Worm (Caenorhabditis elegans) whole organism, late embryonic: Measurements from ENCODE around the gene unc-132.

Source experiments
- C08G9.2 ChIP-seq: sonication (generic microtip); optimal IDR thresholded peaks from 2 replicates; lab custom pipeline; 2016; ENCODE audit warnings: mild to moderate bottlenecking, missing genetic modification characterization, moderate library complexity, missing compliant biosample characterization
- K02D7.2 ChIP-seq: sonication (generic microtip); optimal IDR thresholded peaks from 2 replicates; lab custom pipeline; 2017; ENCODE audit warnings: mild to moderate bottlenecking, missing genetic modification characterization, missing compliant biosample characterization
- T23F11.4 ChIP-seq: fragments of 200-800 bp; sonication (Bioruptor generic); optimal IDR thresholded peaks from 2 replicates; lab custom pipeline; 2018; ENCODE audit warnings: mild to moderate bottlenecking, missing genetic modification characterization, missing compliant biosample characterization
- ama-1 ChIP-seq: fragments of 150-350 bp; optimal IDR thresholded peaks from 2 replicates; lab custom pipeline; 2014
- ceh-14 ChIP-seq: sonication (generic microtip); optimal IDR thresholded peaks from 2 replicates; lab custom pipeline; 2016; ENCODE audit warnings: missing genotype, missing genetic modification characterization, missing compliant biosample characterization
- ceh-18 ChIP-seq: sonication (generic microtip); optimal IDR thresholded peaks from 2 replicates; lab custom pipeline; 2016; ENCODE audit warnings: missing genetic modification characterization, missing compliant biosample characterization
- ceh-31 ChIP-seq: sonication (generic microtip); optimal IDR thresholded peaks from 2 replicates; lab custom pipeline; 2016; ENCODE audit warnings: missing genetic modification characterization, missing compliant biosample characterization
- ceh-34 ChIP-seq: sonication (generic microtip); optimal IDR thresholded peaks from 2 replicates; lab custom pipeline; 2016; ENCODE audit warnings: mild to moderate bottlenecking, missing genetic modification characterization, missing compliant biosample characterization
- elt-2 ChIP-seq: sonication (generic microtip); optimal IDR thresholded peaks from 2 replicates; lab custom pipeline; 2016; ENCODE audit warnings: missing genetic modification reagents, missing genetic modification characterization, missing compliant biosample characterization
- ets-4 ChIP-seq: sonication (generic microtip); optimal IDR thresholded peaks from 2 replicates; lab custom pipeline; 2016; ENCODE audit warnings: missing genetic modification characterization, missing compliant biosample characterization
- fkh-10 ChIP-seq: fragments of 150-350 bp; optimal IDR thresholded peaks from 2 replicates; lab custom pipeline; 2014; ENCODE audit warnings: missing biosample characterization, missing genetic modification reagents, missing genetic modification characterization
- gmeb-2 ChIP-seq: sonication (generic microtip); optimal IDR thresholded peaks from 2 replicates; lab custom pipeline; 2016; ENCODE audit warnings: missing genetic modification characterization, inconsistent platforms, missing compliant biosample characterization
- hlh-15 ChIP-seq: sonication (generic microtip); optimal IDR thresholded peaks from 2 replicates; lab custom pipeline; 2016; ENCODE audit warnings: missing genetic modification characterization, missing compliant biosample characterization
- hlh-30 ChIP-seq: sonication (generic microtip); optimal IDR thresholded peaks from 2 replicates; lab custom pipeline; 2017; ENCODE audit warnings: antibody characterized with exemption, missing genetic modification characterization, missing compliant biosample characterization; ENCODE audit not compliant: insufficient read depth
- hlh-8 ChIP-seq: sonication (generic microtip); optimal IDR thresholded peaks from 2 replicates; lab custom pipeline; 2016; ENCODE audit warnings: missing genotype, missing genetic modification characterization, missing compliant biosample characterization
- lim-6 ChIP-seq: sonication (generic microtip); optimal IDR thresholded peaks from 2 replicates; lab custom pipeline; 2016; ENCODE audit warnings: missing genetic modification characterization, missing compliant biosample characterization
- madf-2 ChIP-seq: sonication (generic microtip); optimal IDR thresholded peaks from 2 replicates; lab custom pipeline; 2017; ENCODE audit warnings: missing genetic modification characterization, missing compliant biosample characterization
- nfya-1 ChIP-seq: sonication (generic microtip); optimal IDR thresholded peaks from 2 replicates; lab custom pipeline; 2017; ENCODE audit warnings: missing genetic modification characterization, mild to moderate bottlenecking, missing compliant biosample characterization, antibody characterized with exemption, moderate library complexity
- npax-4 ChIP-seq: sonication (generic microtip); optimal IDR thresholded peaks from 2 replicates; lab custom pipeline; 2016; ENCODE audit warnings: missing genetic modification characterization, missing compliant biosample characterization
- odd-2 ChIP-seq: sonication (generic microtip); optimal IDR thresholded peaks from 2 replicates; lab custom pipeline; 2017; ENCODE audit warnings: antibody characterized with exemption, mild to moderate bottlenecking, missing genetic modification characterization, missing compliant biosample characterization
- pag-3 ChIP-seq: sonication (generic microtip); optimal IDR thresholded peaks from 2 replicates; lab custom pipeline; 2016; ENCODE audit warnings: missing compliant biosample characterization, missing genetic modification characterization, borderline replicate concordance
- pat-9 ChIP-seq: fragments of 200-800 bp; sonication (Bioruptor generic); optimal IDR thresholded peaks from 2 replicates; lab custom pipeline; 2018; ENCODE audit warnings: mild to moderate bottlenecking, missing genetic modification characterization, moderate library complexity, missing compliant biosample characterization
- pax-1 ChIP-seq: fragments of 150-350 bp; optimal IDR thresholded peaks from 2 replicates; lab custom pipeline; 2014; ENCODE audit warnings: missing biosample characterization, missing genetic modification characterization
- pqm-1 ChIP-seq: sonication (generic microtip); optimal IDR thresholded peaks from 2 replicates; lab custom pipeline; 2016; ENCODE audit warnings: missing genetic modification characterization, missing compliant biosample characterization
- ref-2 ChIP-seq: sonication (generic microtip); optimal IDR thresholded peaks from 2 replicates; lab custom pipeline; 2016; ENCODE audit warnings: missing genetic modification characterization, missing compliant biosample characterization
- sox-2 ChIP-seq: fragments of 200-800 bp; sonication (Bioruptor generic); IDR thresholded peaks from 2 replicates; pipeline ENCODE4 v1.3.6; 2022; ENCODE audit warnings: missing genetic modification reagents, missing genetic modification characterization, missing compliant biosample characterization
- sox-4 ChIP-seq: sonication (generic microtip); optimal IDR thresholded peaks from 2 replicates; lab custom pipeline; 2017; ENCODE audit warnings: mild to moderate bottlenecking, missing genetic modification characterization, inconsistent platforms, missing compliant biosample characterization
- tbx-2 ChIP-seq: sonication (generic microtip); optimal IDR thresholded peaks from 2 replicates; lab custom pipeline; 2016; ENCODE audit warnings: missing genetic modification characterization, missing compliant biosample characterization
- ttx-3 ChIP-seq: sonication (generic microtip); optimal IDR thresholded peaks from 2 replicates; lab custom pipeline; 2016; ENCODE audit warnings: missing genetic modification reagents, missing genetic modification characterization, missing compliant biosample characterization
- unc-3 ChIP-seq, 2 experiments: fragments of 200-800 bp in 1 of 2; sonication (Bioruptor generic) in 1 of 2; sonication (generic microtip) in 1 of 2; conservative IDR thresholded peaks in 1 of 2; optimal IDR thresholded peaks in 1 of 2; 2 replicates each; pipeline versions ENCODE4 v1.3.6 to Lab custom; 2016 to 2022; ENCODE audit warnings: missing compliant biosample characterization in 2 of 2, missing genetic modification characterization in 2 of 2, missing genetic modification reagents in 1 of 2
- unc-42 ChIP-seq: sonication (generic microtip); optimal IDR thresholded peaks from 2 replicates; lab custom pipeline; 2016; ENCODE audit warnings: missing genotype, missing genetic modification characterization, missing compliant biosample characterization
- unc-55 ChIP-seq: sonication (generic microtip); optimal IDR thresholded peaks from 2 replicates; lab custom pipeline; 2017; ENCODE audit warnings: missing biosample characterization, missing genetic modification reagents, missing genetic modification characterization
- zip-5 ChIP-seq: sonication (generic microtip); optimal IDR thresholded peaks from 2 replicates; lab custom pipeline; 2016; ENCODE audit warnings: missing genetic modification characterization, missing compliant biosample characterization

The unc-132 gene

DNA sequence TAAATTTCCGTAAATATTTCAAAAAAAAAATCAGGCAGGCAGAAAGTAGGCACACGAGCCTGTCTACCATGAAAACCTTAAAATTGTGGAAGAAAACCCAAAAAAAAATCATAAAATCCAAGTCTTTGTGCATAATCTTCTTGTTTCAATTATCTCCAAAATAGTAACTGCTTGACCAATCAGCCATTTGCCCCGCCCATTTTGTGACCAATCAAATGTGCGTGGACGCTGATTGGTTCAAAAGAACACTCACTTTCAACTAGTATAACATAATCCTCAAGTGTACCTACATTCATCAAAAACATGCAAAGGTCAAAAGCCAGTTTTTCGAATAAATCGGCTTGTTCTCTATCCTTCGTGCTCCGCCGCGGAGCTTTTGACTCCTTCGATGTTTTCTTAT is 8.4 kb upstream of the unc-132 start:
- TF ChIP-seq madf-2 (no peak), lim-6 (tag; lab: Kevin White, UChicago) (no peak), K02D7.2 (no peak), sox-4 (tag; lab: Kevin White, UChicago) (no peak), ceh-34 (tag; lab: Kevin White, UChicago) (no peak), pqm-1 (tag; lab: Kevin White, UChicago) (no peak), nfya-1 (peak; percentile 52)
- TF ChIP-seq, all 69 proteins: peak for 1

DNA sequence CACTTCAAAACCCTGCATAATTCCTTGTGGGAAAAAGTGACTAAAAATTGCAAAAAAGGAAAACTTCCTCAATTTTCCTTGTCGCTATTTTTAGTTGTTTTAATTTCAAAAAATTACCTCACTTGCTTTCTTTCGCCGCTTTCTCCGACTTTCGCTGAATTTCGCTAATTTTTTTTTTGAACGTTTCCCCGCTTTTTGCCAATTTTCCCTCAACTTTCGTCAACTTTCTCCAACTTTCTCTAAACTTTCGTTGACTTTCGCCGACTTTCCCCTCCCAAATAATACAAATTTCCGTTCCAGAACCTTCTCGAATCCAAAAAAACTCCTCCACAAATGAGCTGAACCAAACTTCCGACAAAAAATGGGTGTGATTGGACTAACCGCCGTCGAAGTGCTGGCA is 4.4 kb upstream of the unc-132 start, which contains the start of gene W08A12.3:
TSS of gene W08A12.3 (plus strand) at position 301 of the 400 bp plus-strand sequence.
- TF ChIP-seq ceh-18 (tag; lab: Kevin White, UChicago) (no peak), ttx-3 (no peak), unc-55 (GFP tag; lab: Kevin White, UChicago) (no peak), sox-4 (tag; lab: Kevin White, UChicago) (no peak), elt-2 (tag; lab: Kevin White, UChicago) (no peak), ets-4 (tag; lab: Kevin White, UChicago) (no peak), ceh-14 (tag; lab: Kevin White, UChicago) (no peak), ref-2 (no peak), pqm-1 (tag; lab: Kevin White, UChicago) (no peak), pax-1 (tag; lab: Kevin White, UChicago) (no peak), pat-9 (tag; lab: Kevin White, UChicago) (no peak), zip-5 (tag; lab: Kevin White, UChicago) (no peak), unc-3 (GFP tag; conservative IDR thresholded peaks at IDR 0.05; lab: Robert Waterston, UW) (no peak), unc-3 (tag; optimal IDR thresholded peaks at IDR 0.05; lab: Kevin White, UChicago) (no peak)

DNA sequence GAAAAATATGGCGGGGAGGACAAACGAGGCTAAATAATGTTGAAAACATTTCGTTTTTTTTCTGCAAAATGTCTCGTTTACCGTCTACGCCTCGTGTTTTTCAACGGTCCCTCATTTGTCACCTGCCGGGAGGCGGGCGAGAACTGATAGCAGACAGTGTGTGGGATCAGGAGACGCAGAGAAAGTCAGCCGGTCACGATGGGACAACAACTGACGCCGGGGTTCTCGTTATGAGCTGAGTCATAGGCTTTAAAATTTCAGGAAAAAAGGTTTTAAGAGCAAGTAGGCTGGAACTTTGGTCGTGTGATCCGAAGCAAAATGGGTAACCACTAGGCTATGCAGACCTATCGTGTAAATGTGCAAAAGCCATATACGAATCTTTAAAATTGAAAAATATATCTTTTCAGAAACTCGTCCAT is 1.1 kb upstream of the unc-132 start, which contains the start of gene W08A12.2:
TSS of gene W08A12.2 (minus strand) at position 103 of the 419 bp plus-strand sequence.
- TF ChIP-seq unc-55 (GFP tag; lab: Kevin White, UChicago) (peak; percentile 16), ceh-18 (tag; lab: Kevin White, UChicago) (peak; percentile 35), hlh-30 (tag; lab: Kevin White, UChicago) (peak; percentile 40), pag-3 (tag; lab: Kevin White, UChicago) (no peak)

DNA sequence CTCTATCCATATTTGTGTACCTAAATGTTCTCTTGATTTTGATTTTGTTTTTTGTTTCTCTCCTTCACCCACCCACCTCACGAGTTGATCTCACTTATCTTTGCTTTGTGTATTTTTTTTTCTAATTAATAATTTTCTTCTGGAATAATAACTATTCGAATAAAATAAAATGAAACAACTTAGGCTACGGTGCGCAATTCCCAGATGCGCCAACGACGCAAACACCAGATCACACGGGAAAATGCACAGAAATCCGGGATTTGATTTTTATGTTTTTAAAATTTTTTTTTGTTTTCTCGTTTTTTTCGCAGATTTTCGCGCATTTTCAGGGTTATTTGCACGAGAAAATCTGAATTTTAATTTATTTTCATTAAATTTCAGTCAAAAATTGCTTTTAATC is 614 bp upstream of the unc-132 start:
- no peak for TF ChIP-seq sox-4 (tag; lab: Kevin White, UChicago)
- no peak for TF ChIP-seq npax-4 (tag; lab: Kevin White, UChicago)
- no peak for TF ChIP-seq ama-1 (lab: Kevin White, UChicago)
- no peak for TF ChIP-seq odd-2 (tag; lab: Kevin White, UChicago)
- no peak for TF ChIP-seq tbx-2 (tag; lab: Kevin White, UChicago)

DNA sequence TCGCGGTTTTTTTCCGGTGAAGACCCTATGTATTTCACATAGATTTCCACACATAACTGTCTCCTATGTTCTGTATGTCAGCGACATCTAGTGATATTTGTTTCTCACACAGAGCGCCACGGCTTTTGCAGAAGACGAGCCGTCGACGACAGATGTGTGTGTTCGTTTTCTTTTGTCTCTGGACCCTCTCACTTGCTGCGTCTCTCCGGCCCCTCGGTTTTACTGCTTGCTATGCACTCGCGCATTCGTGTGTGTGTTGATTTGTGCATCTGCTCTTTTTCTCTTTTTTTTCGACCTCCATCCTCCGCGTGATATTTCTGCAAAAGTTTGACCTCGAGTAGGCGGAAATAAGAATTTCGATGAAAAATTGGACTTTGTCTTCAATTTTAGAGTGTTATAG is 1.8 kb downstream of the unc-132 start:
- TF ChIP-seq nfya-1 (peak; percentile 45), pag-3 (tag; lab: Kevin White, UChicago) (no peak), ceh-34 (tag; lab: Kevin White, UChicago) (peak; percentile 32), hlh-30 (tag; lab: Kevin White, UChicago) (peak; percentile 23), ceh-14 (tag; lab: Kevin White, UChicago) (no peak), T23F11.4 (GFP tag; lab: Kevin White, UChicago) (no peak), lim-6 (tag; lab: Kevin White, UChicago) (no peak), sox-2 (GFP tag; lab: Robert Waterston, UW) (peak; percentile 54), C08G9.2 (tag; lab: Kevin White, UChicago) (no peak), fkh-10 (no peak), gmeb-2 (tag; lab: Kevin White, UChicago) (no peak), unc-42 (tag; lab: Kevin White, UChicago) (no peak), hlh-15 (no peak), unc-55 (GFP tag; lab: Kevin White, UChicago) (peak; percentile 5), npax-4 (tag; lab: Kevin White, UChicago) (no peak), hlh-8 (tag; lab: Kevin White, UChicago) (peak; percentile 42), ceh-31 (tag; lab: Kevin White, UChicago) (peak; percentile 25)
- TF ChIP-seq, all 69 proteins: peak for 7
